Fruit fly (Drosophila melanogaster) whole organism, embryonic: ENCODE measurements around the gene Desat1.

ENCODE experiments used
- CG10274 ChIP-seq: fragments of 200-800 bp; sonication (Bioruptor generic); optimal IDR thresholded peaks from 3 replicates; lab custom pipeline; 2017; ENCODE audit warnings: missing biosample characterization, mild to moderate bottlenecking, missing genetic modification characterization
- CG10321 ChIP-seq: fragments of 200-800 bp; sonication (Bioruptor generic); IDR thresholded peaks from 2 replicates; pipeline ENCODE4 v1.3.6; 2022; ENCODE audit warnings: missing biosample characterization, missing genetic modification characterization
- CG11504 ChIP-seq: fragments of 200-800 bp; sonication (Bioruptor generic); optimal IDR thresholded peaks from 3 replicates; lab custom pipeline; 2019; ENCODE audit warnings: missing biosample characterization, mild to moderate bottlenecking, missing genetic modification characterization, moderate library complexity
- CG12769 ChIP-seq: fragments of 200-800 bp; sonication (Bioruptor generic); optimal IDR thresholded peaks from 2 replicates; lab custom pipeline; 2019; ENCODE audit warnings: missing biosample characterization, mild to moderate bottlenecking, missing genetic modification characterization, moderate library complexity
- CG13296 ChIP-seq: fragments of 200-800 bp; sonication (Bioruptor generic); optimal IDR thresholded peaks from 3 replicates; lab custom pipeline; 2018; ENCODE audit warnings: missing biosample characterization, mild to moderate bottlenecking, missing genetic modification characterization
- CG13424 ChIP-seq: fragments of 200-800 bp; sonication (Bioruptor generic); optimal IDR thresholded peaks from 2 replicates; lab custom pipeline; 2019; ENCODE audit warnings: missing biosample characterization, mild to moderate bottlenecking, missing genetic modification characterization, moderate library complexity
- CG1832 ChIP-seq: fragments of 200-800 bp; sonication (Bioruptor generic); optimal IDR thresholded peaks from 2 replicates; lab custom pipeline; 2017; ENCODE audit warnings: missing biosample characterization, mild to moderate bottlenecking, missing genetic modification characterization, inconsistent platforms
- CG31224 ChIP-seq: fragments of 200-800 bp; sonication (Bioruptor generic); IDR thresholded peaks from 2 replicates; pipeline ENCODE4 v1.3.6; 2022; ENCODE audit warnings: missing biosample characterization, missing genetic modification characterization
- CG3281 ChIP-seq: fragments of 200-800 bp; sonication (Bioruptor generic); optimal IDR thresholded peaks from 3 replicates; lab custom pipeline; 2017; ENCODE audit warnings: missing biosample characterization, mild to moderate bottlenecking, missing genetic modification characterization
- CG34224 ChIP-seq: fragments of 200-800 bp; sonication (Bioruptor generic); IDR thresholded peaks from 3 replicates; pipeline ENCODE4 v1.3.6; 2022; ENCODE audit warnings: missing biosample characterization, missing genetic modification characterization; ENCODE audit not compliant: partially characterized antibody
- CG3847 ChIP-seq: fragments of 200-800 bp; sonication (Bioruptor generic); IDR thresholded peaks from 2 replicates; pipeline ENCODE4 v1.3.6; 2022; ENCODE audit warnings: missing biosample characterization, missing genetic modification characterization
- CG3995 ChIP-seq: fragments of 200-800 bp; sonication (Bioruptor generic); optimal IDR thresholded peaks from 3 replicates; lab custom pipeline; 2016; ENCODE audit warnings: missing biosample characterization, missing genetic modification characterization
- CG8765 ChIP-seq: fragments of 200-800 bp; sonication (Bioruptor generic); IDR thresholded peaks from 2 replicates; pipeline ENCODE4 v1.3.6; 2022; ENCODE audit warnings: missing biosample characterization, missing genetic modification characterization
- CG9215 ChIP-seq: fragments of 200-800 bp; sonication (Bioruptor generic); IDR thresholded peaks from 2 replicates; pipeline ENCODE4 v1.3.6; 2022; ENCODE audit warnings: missing biosample characterization, missing genetic modification characterization
- CHES-1-like ChIP-seq: fragments of 200-800 bp; sonication (Bioruptor generic); optimal IDR thresholded peaks from 2 replicates; lab custom pipeline; 2016; ENCODE audit warnings: missing biosample characterization, missing genetic modification characterization
- D19B ChIP-seq: fragments of 200-800 bp; sonication (Bioruptor generic); optimal IDR thresholded peaks from 2 replicates; lab custom pipeline; 2017; ENCODE audit warnings: missing biosample characterization, mild to moderate bottlenecking, missing genetic modification characterization
- Dbx ChIP-seq: fragments of 200-800 bp; sonication (Bioruptor generic); IDR thresholded peaks from 3 replicates; pipeline ENCODE4 v1.3.6; 2022; ENCODE audit warnings: missing biosample characterization, missing genetic modification characterization
- Dek ChIP-seq: fragments of 200-800 bp; sonication (Bioruptor generic); optimal IDR thresholded peaks from 3 replicates; lab custom pipeline; 2019; ENCODE audit warnings: missing biosample characterization, mild to moderate bottlenecking, missing genetic modification characterization, moderate library complexity
- Dip3 ChIP-seq: fragments of 200-800 bp; sonication (Bioruptor generic); optimal IDR thresholded peaks from 3 replicates; lab custom pipeline; 2016; ENCODE audit warnings: missing biosample characterization, missing genetic modification characterization
- Fer3 ChIP-seq: fragments of 200-800 bp; sonication (Bioruptor generic); optimal IDR thresholded peaks from 2 replicates; lab custom pipeline; 2018; ENCODE audit warnings: missing biosample characterization, mild to moderate bottlenecking, missing genetic modification characterization, moderate library complexity
- Gug ChIP-seq: fragments of 200-800 bp; sonication (Bioruptor generic); IDR thresholded peaks from 4 replicates; pipeline ENCODE4 v1.3.6; 2022; ENCODE audit warnings: missing biosample characterization, missing genetic modification characterization
- Hr51 ChIP-seq, 2 experiments: fragments of 200-800 bp; sonication (Bioruptor generic); optimal IDR thresholded peaks; 2 replicates in 1 of 2; 3 replicates in 1 of 2; lab custom pipeline; 2016 to 2018; ENCODE audit warnings: missing biosample characterization in 2 of 2, missing genetic modification characterization in 2 of 2, mild to moderate bottlenecking in 1 of 2, moderate library complexity in 1 of 2
- Mes4 ChIP-seq: fragments of 200-800 bp; sonication (Bioruptor generic); optimal IDR thresholded peaks from 2 replicates; lab custom pipeline; 2016; ENCODE audit warnings: missing biosample characterization, missing genetic modification characterization
- Oli ChIP-seq: fragments of 200-800 bp; sonication (Bioruptor generic); optimal IDR thresholded peaks from 2 replicates; lab custom pipeline; 2018; ENCODE audit warnings: missing biosample characterization, mild to moderate bottlenecking, missing genetic modification characterization, moderate library complexity
- PHDP ChIP-seq: fragments of 200-800 bp; sonication (Bioruptor generic); optimal IDR thresholded peaks from 3 replicates; lab custom pipeline; 2018; ENCODE audit warnings: missing biosample characterization, mild to moderate bottlenecking, missing genetic modification characterization, moderate library complexity
- Ptx1 ChIP-seq: fragments of 200-800 bp; sonication (Bioruptor generic); IDR thresholded peaks from 2 replicates; pipeline ENCODE4 v1.3.6; 2022; ENCODE audit warnings: missing biosample characterization, missing genetic modification characterization
- Scr ChIP-seq: fragments of 200-800 bp; sonication (Bioruptor generic); IDR thresholded peaks from 2 replicates; pipeline ENCODE4 v1.3.6; 2022; ENCODE audit warnings: missing biosample characterization, missing genetic modification characterization; ENCODE audit not compliant: partially characterized antibody
- Taf1 ChIP-seq: fragments of 200-800 bp; sonication (Bioruptor generic); IDR thresholded peaks from 2 replicates; pipeline ENCODE4 v1.3.6; 2022; ENCODE audit warnings: missing biosample characterization, missing genetic modification characterization
- Trl ChIP-seq, 3 experiments: fragments of >200 bp in 2 of 3; fragments of 200-800 bp in 1 of 3; sonication (Bioruptor generic) in 1 of 3; optimal IDR thresholded peaks; 2 replicates in 1 of 3; 3 replicates in 2 of 3; lab custom pipeline; 2016 to 2017; ENCODE audit warnings: missing biosample characterization in 1 of 3, missing genetic modification characterization in 1 of 3
- Usf ChIP-seq: fragments of 200-800 bp; sonication (Bioruptor generic); optimal IDR thresholded peaks from 2 replicates; lab custom pipeline; 2017; ENCODE audit warnings: missing genotype, missing biosample characterization, missing genetic modification characterization
- Xrp1 ChIP-seq: fragments of 200-800 bp; sonication (Bioruptor generic); IDR thresholded peaks from 2 replicates; pipeline ENCODE4 v1.3.6; 2022; ENCODE audit warnings: missing biosample characterization, missing genetic modification characterization
- caup ChIP-seq: fragments of 200-800 bp; sonication (Bioruptor generic); optimal IDR thresholded peaks from 3 replicates; lab custom pipeline; 2017; ENCODE audit warnings: missing biosample characterization, mild to moderate bottlenecking, missing genetic modification characterization, moderate library complexity; ENCODE audit not compliant: severe bottlenecking
- cg ChIP-seq: fragments of 200-800 bp; sonication (Bioruptor generic); optimal IDR thresholded peaks from 3 replicates; lab custom pipeline; 2019; ENCODE audit warnings: missing biosample characterization, mild to moderate bottlenecking, missing genetic modification characterization, moderate library complexity
- dmrt99B ChIP-seq: fragments of 200-800 bp; sonication (Bioruptor generic); optimal IDR thresholded peaks from 2 replicates; lab custom pipeline; 2018; ENCODE audit warnings: missing biosample characterization, mild to moderate bottlenecking, missing genetic modification characterization, moderate library complexity
- gem ChIP-seq: fragments of 200-800 bp; sonication (Bioruptor generic); optimal IDR thresholded peaks from 2 replicates; lab custom pipeline; 2019; ENCODE audit warnings: missing biosample characterization, mild to moderate bottlenecking, missing genetic modification characterization, moderate library complexity
- ind ChIP-seq: fragments of 200-800 bp; sonication (Bioruptor generic); optimal IDR thresholded peaks from 3 replicates; lab custom pipeline; 2016; ENCODE audit warnings: missing biosample characterization, missing genetic modification characterization
- mam ChIP-seq: fragments of 200-800 bp; sonication (Bioruptor generic); optimal IDR thresholded peaks from 3 replicates; lab custom pipeline; 2016; ENCODE audit warnings: missing biosample characterization, missing genetic modification characterization
- nau ChIP-seq: fragments of 200-800 bp; sonication (Bioruptor generic); optimal IDR thresholded peaks from 3 replicates; lab custom pipeline; 2017; ENCODE audit warnings: missing biosample characterization, mild to moderate bottlenecking, missing genetic modification characterization, missing genetic modification reagents
- org-1 ChIP-seq: fragments of 200-800 bp; sonication (Bioruptor generic); optimal IDR thresholded peaks from 2 replicates; lab custom pipeline; 2017; ENCODE audit warnings: missing biosample characterization, missing genetic modification characterization
- pita ChIP-seq: fragments of 200-800 bp; sonication (Bioruptor generic); optimal IDR thresholded peaks from 2 replicates; lab custom pipeline; 2017; ENCODE audit warnings: missing biosample characterization, mild to moderate bottlenecking, missing genetic modification characterization
- rib ChIP-seq: fragments of 200-800 bp; sonication (Bioruptor generic); IDR thresholded peaks from 2 replicates; pipeline ENCODE4 v1.3.6; 2022; ENCODE audit warnings: missing biosample characterization, missing genetic modification characterization
- sens ChIP-seq: fragments of 200-800 bp; sonication (Bioruptor generic); peaks from one replicate; lab custom pipeline; 2016; ENCODE audit warnings: missing biosample characterization, missing genetic modification characterization
- slou ChIP-seq: fragments of 200-800 bp; sonication (Bioruptor generic); optimal IDR thresholded peaks from 3 replicates; lab custom pipeline; 2016; ENCODE audit warnings: missing biosample characterization, missing genetic modification characterization
- so ChIP-seq: fragments of 200-800 bp; sonication (Bioruptor generic); IDR thresholded peaks from 3 replicates; pipeline ENCODE4 v1.3.6; 2022; ENCODE audit warnings: missing biosample characterization, missing genetic modification characterization
- tap ChIP-seq: fragments of 200-800 bp; optimal IDR thresholded peaks from 3 replicates; lab custom pipeline; 2019; ENCODE audit warnings: missing biosample characterization, mild to moderate bottlenecking, missing genetic modification characterization, moderate library complexity
- unpg ChIP-seq: fragments of 200-800 bp; sonication (Bioruptor generic); optimal IDR thresholded peaks from 3 replicates; lab custom pipeline; 2018; ENCODE audit warnings: missing biosample characterization, mild to moderate bottlenecking, missing genetic modification characterization, moderate library complexity
- yki ChIP-seq: fragments of >200 bp; optimal IDR thresholded peaks from 3 replicates; lab custom pipeline; 2018

Gene Desat1

DNA sequence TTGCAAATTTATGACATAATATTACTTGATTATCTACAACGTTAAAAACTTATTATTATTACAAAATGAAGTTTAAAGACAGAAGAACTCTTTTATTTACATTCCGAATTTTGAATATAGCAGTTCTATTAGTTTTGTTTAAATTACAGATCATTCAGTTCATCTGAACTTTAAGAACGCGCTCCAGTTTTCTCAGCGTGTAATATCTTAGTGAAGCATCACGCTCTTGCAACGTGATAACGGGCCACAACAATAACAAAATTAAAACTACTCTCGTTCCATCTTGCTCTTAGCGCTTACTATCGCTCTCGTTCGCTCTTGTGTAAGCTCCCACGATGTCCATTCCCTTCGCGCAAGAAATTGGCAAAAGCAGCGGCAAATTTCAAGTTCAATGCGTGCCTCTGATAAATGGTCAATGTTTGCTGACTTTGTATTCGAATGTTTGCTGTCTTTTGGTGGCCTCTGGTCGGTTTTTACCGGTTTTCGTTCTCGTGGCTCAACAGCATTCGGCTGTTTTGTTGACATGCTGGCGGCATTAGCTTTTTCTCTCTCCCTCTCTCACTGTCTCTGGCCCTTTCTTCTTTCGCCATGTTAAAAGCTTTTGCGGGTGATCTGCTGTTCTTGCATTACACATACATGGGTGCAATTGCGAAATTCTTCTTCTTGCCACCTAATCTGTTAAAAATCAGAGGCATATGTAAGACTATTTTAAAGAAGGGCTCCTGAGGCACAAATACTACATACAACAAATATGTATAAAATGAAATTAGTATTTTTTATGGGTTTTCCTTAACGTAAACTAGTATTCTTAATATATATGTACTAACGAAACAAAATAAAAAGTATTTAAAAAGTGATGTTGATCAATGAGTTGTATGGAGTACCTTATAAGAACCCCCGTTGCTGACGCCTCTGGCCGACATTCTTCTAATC, 3.5 kb downstream of the Desat1 start (continued):
- peak; percentile 3 for TF ChIP-seq org-1 (GFP tag; lab: Kevin White, UChicago)
- TF ChIP-seq rib (GFP tag; lab: Robert Waterston, UW): 0 out of 2 replicates have a peak, but pooled peaks have one; percentile 42
- TF ChIP-seq CG34224: 0 out of 3 replicates have a peak, but pooled peaks have one; percentile 8
- TF ChIP-seq Dbx (GFP tag; lab: Robert Waterston, UW): peak; percentile 24; the same call in 1 of the 3 replicates
- no peak for TF ChIP-seq pita (GFP tag; lab: Kevin White, UChicago)
- 0 out of 2 replicates have a peak, but pooled peaks have one; percentile 36 for TF ChIP-seq CG31224 (GFP tag; lab: Robert Waterston, UW)
- no peak for TF ChIP-seq caup
- TF ChIP-seq CG11504 (tag; lab: Kevin White, UChicago): peak; percentile 58
- peak; percentile 8; the same call in 1 of the 2 replicates for TF ChIP-seq CG3847
- TF ChIP-seq Dip3 (GFP tag; lab: Kevin White, UChicago): peak; percentile 25
- TF ChIP-seq CG13424 (tag; lab: Kevin White, UChicago): peak; percentile 53
- peak; percentile 7; the same call in 1 of the 3 replicates for TF ChIP-seq so (GFP tag; lab: Robert Waterston, UW)
- peak; percentile 15 to 76 for TF ChIP-seq Trl (optimal IDR thresholded peaks at IDR 0.05; lab: Kevin White, UChicago)
- TF ChIP-seq Trl (GFP tag; optimal IDR thresholded peaks at IDR 0.05; lab: Kevin White, UChicago): no peak
- TF ChIP-seq CG12769: peak; percentile 36
- TF ChIP-seq mam (GFP tag; lab: Kevin White, UChicago): peak; percentile 17
- peak; percentile 41 for TF ChIP-seq CG3995 (GFP tag; lab: Kevin White, UChicago)
- TF ChIP-seq CG10274 (GFP tag; lab: Kevin White, UChicago): no peak
- peak; percentile 12 for TF ChIP-seq Dek (tag; lab: Kevin White, UChicago)
- TF ChIP-seq CG9215 (GFP tag; lab: Robert Waterston, UW): peak; percentile 61
- peak; percentile 33 for TF ChIP-seq Usf (GFP tag; lab: Kevin White, UChicago)
- TF ChIP-seq CG13296 (GFP tag; lab: Kevin White, UChicago): peak; percentile 9
- peak; percentile 39; the same call in 1 of the 2 replicates for TF ChIP-seq Taf1
- TF ChIP-seq Hr51 (GFP tag; optimal IDR thresholded peaks at IDR 0.05; lab: Kevin White, UChicago): peak in 1 of 2 experiments; percentile 63
- peak; percentile 34 for TF ChIP-seq unpg (GFP tag; lab: Kevin White, UChicago)
- peak; percentile 24 for TF ChIP-seq CG1832 (GFP tag; lab: Kevin White, UChicago)
- no peak for TF ChIP-seq yki (lab: Kevin White, UChicago)
- TF ChIP-seq CG10321 (GFP tag; lab: Robert Waterston, UW): peak; percentile 76
- TF ChIP-seq Fer3 (tag; lab: Kevin White, UChicago): peak; percentile 35
- TF ChIP-seq gem (tag; lab: Kevin White, UChicago): peak; percentile 54
- peak; percentile 12 for TF ChIP-seq tap
- no peak for TF ChIP-seq slou (GFP tag; lab: Kevin White, UChicago)
- no peak for TF ChIP-seq Gug (GFP tag; lab: Robert Waterston, UW)
- TF ChIP-seq D19B: peak; percentile 23
- TF ChIP-seq CG8765 (GFP tag; lab: Robert Waterston, UW): no peak
- TF ChIP-seq Mes4 (GFP tag; lab: Kevin White, UChicago): no peak
- no peak for TF ChIP-seq nau
- TF ChIP-seq ind (GFP tag; lab: Kevin White, UChicago): peak; percentile 39
- peak; percentile 39 for TF ChIP-seq dmrt99B (tag; lab: Kevin White, UChicago)
- peak; percentile 79 for TF ChIP-seq sens (GFP tag; lab: Kevin White, UChicago)
- TF ChIP-seq Ptx1 (GFP tag; lab: Robert Waterston, UW): peak; percentile 29; the same call in 1 of the 2 replicates
- peak; percentile 61 for TF ChIP-seq CG3281 (GFP tag; lab: Kevin White, UChicago)
- TF ChIP-seq Xrp1 (GFP tag; lab: Robert Waterston, UW): peak; percentile 30; the same call in 1 of the 2 replicates
- peak; percentile 9 for TF ChIP-seq cg (GFP tag; lab: Kevin White, UChicago)
- no peak for TF ChIP-seq Scr
- TF ChIP-seq PHDP (tag; lab: Kevin White, UChicago): peak; percentile 55
- TF ChIP-seq Oli: peak; percentile 29
- no peak for TF ChIP-seq CHES-1-like (GFP tag; lab: Kevin White, UChicago)
